Worm (Caenorhabditis elegans): ENCODE data around the gene C04E6.12.

Gene C04E6.12

DNA sequence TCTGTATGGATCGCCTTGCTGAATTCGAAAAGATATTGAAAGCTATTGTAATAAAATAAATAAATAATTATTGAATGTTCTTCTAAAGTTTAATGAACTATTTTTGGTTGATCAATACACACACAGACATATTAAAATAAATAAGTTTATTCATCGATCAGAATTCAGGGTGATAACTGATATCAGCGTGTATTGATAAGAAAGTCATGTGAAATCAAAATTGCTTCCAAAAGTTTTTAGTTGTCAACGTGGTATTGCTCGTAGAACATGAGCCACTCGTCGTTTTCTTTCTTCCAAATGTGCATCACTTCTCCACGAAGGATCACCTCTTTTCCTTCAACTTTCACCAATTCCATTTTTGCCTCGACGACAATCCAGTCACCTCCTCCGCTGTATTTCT lies 37.4 kb downstream of the C04E6.12 start:
- TF ChIP-seq bed-3 (GFP tag; optimal IDR thresholded peaks at IDR 0.05) (no peak), mab-5 (tag; optimal IDR thresholded peaks at IDR 0.05) (no peak), lsy-2 (tag; optimal IDR thresholded peaks at IDR 0.05) (no peak), flh-1 (GFP tag; optimal IDR thresholded peaks at IDR 0.05) (no peak), mep-1 (tag; optimal IDR thresholded peaks at IDR 0.05) (no peak), ces-1 (GFP tag; optimal IDR thresholded peaks at IDR 0.05) (no peak), lin-32 (GFP tag; optimal IDR thresholded peaks at IDR 0.05) (no peak), tbx-8 (GFP tag; optimal IDR thresholded peaks at IDR 0.05) (no peak), cnd-1 (tag; optimal IDR thresholded peaks at IDR 0.05) (no peak), ham-2 (GFP tag; optimal IDR thresholded peaks at IDR 0.05) (no peak), mls-2 (tag; optimal IDR thresholded peaks at IDR 0.05) (no peak), sem-2 (GFP tag; optimal IDR thresholded peaks at IDR 0.05) (no peak)

DNA sequence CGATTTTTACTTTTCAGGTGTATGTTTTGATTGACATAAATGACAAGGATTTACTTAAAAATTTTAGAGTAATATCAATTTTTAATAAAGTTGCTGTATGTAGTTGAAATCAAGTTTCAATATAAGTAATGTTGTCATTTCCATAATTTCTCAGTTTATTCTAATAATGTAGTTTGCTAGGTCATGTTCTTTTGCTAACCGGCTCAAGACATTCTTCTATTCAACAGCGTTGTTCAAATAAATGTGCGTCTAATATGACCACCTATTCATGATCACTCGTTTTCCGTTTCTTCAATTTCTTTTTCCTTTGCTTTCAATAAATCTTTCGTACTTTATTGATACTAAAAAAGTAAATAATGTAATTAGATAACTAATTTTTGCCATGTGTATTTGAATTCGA lies 39.7 kb downstream of the C04E6.12 start, which contains the start of gene C02G6.3:
Gene C02G6.3, plus strand, starts transcription at position 301 of the 400 bp plus-strand sequence.
- no peak for TF ChIP-seq elt-1 (tag; optimal IDR thresholded peaks at IDR 0.05; ENCODE audit: borderline replicate concordance, insufficient read depth)
- TF ChIP-seq unc-39 (tag; optimal IDR thresholded peaks at IDR 0.05): no peak
- no peak for TF ChIP-seq tbx-8 (GFP tag; optimal IDR thresholded peaks at IDR 0.05)
- no peak for TF ChIP-seq elt-3 (tag; optimal IDR thresholded peaks at IDR 0.05)
- TF ChIP-seq cnd-1 (tag; optimal IDR thresholded peaks at IDR 0.05): no peak
- TF ChIP-seq mep-1 (tag; optimal IDR thresholded peaks at IDR 0.05): no peak
- no peak for TF ChIP-seq ham-2 (GFP tag; optimal IDR thresholded peaks at IDR 0.05)
- TF ChIP-seq unc-62 (GFP tag; optimal IDR thresholded peaks at IDR 0.05): no peak
- no peak for TF ChIP-seq ceh-43 (GFP tag; optimal IDR thresholded peaks at IDR 0.05)
- no peak for TF ChIP-seq nhr-12 (tag; optimal IDR thresholded peaks at IDR 0.05)
- no peak for TF ChIP-seq lsy-2 (tag; optimal IDR thresholded peaks at IDR 0.05)
- TF ChIP-seq unc-120 (tag; optimal IDR thresholded peaks at IDR 0.05; ENCODE audit: poor library complexity, severe bottlenecking): no peak
- TF ChIP-seq nhr-237 (tag; optimal IDR thresholded peaks at IDR 0.05): no peak
- no peak for TF ChIP-seq nhr-76 (tag; optimal IDR thresholded peaks at IDR 0.05)
- no peak for TF ChIP-seq mab-5 (tag; optimal IDR thresholded peaks at IDR 0.05)
- no peak for TF ChIP-seq ces-1 (GFP tag; optimal IDR thresholded peaks at IDR 0.05)
- TF ChIP-seq sem-2 (GFP tag; optimal IDR thresholded peaks at IDR 0.05): no peak
- no peak for TF ChIP-seq bed-3 (GFP tag; optimal IDR thresholded peaks at IDR 0.05)
- no peak for TF ChIP-seq pha-4 (tag; optimal IDR thresholded peaks at IDR 0.05)
- TF ChIP-seq drap-1 (GFP tag; optimal IDR thresholded peaks at IDR 0.05): no peak

DNA sequence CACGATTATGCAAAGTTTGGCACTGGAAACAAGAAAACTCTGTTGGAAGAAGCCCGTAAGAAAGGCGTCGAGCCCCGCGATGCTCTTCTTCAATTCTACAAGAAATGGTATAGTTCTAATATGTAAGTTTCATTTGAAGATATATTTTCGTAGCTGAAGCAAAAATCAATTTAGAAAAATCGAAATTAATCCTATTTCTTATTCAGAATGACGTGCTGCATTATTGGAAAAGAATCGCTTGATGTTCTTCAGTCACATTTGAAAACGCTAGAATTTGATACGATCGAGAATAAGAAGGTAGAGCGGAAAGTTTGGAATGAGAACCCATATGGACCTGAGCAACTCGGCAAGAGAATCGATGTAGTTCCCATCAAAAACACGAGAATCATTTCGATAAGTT lies 42.8 kb downstream of the C04E6.12 start:
- TF ChIP-seq ces-1 (GFP tag; optimal IDR thresholded peaks at IDR 0.05) (no peak), unc-62 (GFP tag; optimal IDR thresholded peaks at IDR 0.05) (no peak)

DNA sequence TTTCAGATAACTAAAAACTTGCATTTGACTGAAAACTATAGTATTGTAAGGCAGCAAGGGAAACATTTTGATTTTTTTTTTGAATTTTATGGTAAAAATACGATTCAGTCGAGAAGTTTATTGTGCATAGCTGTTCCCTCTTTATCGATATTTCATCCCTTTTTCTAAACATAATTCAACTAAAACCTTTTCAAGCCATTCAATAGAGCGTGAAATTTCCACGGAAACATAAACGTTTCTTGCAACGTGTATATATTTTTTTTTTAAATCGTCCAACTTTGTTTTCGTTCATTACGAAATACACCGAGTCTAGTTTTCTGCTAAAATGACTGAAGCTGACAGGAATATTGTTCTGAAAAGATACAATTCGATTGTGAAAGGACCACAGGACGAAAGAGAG lies 48.0 kb downstream of the C04E6.12 start, which contains the start of gene C02G6.2:
Gene C02G6.2, plus strand, starts transcription at position 301 of the 400 bp plus-strand sequence.
- TF ChIP-seq zip-8 (tag; optimal IDR thresholded peaks at IDR 0.05) (no peak), ceh-43 (GFP tag; optimal IDR thresholded peaks at IDR 0.05) (no peak), mab-5 (tag; optimal IDR thresholded peaks at IDR 0.05) (no peak), unc-120 (tag; optimal IDR thresholded peaks at IDR 0.05; ENCODE audit: poor library complexity, severe bottlenecking) (no peak), lin-13 (tag; optimal IDR thresholded peaks at IDR 0.05) (no peak), tbx-8 (GFP tag; optimal IDR thresholded peaks at IDR 0.05) (no peak)

DNA sequence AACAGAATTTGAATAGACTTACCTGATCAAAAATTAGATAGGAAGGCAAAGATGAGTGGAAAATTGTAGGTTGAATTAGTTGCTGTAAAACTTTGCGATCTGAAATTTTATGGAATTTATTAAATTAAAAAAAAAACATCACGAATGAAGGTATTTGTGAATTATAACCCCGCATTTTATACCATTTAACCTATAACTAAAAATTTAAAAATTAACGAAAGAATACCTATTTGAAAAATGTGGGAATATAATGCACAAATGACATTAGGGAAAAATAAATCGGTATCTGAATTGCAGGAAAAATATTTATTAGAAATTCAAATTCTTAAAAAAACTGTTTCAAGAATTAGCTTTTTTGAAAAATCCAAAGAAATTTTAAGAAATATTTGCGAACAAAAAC lies 50.6 kb downstream of the C04E6.12 start, which contains the start of gene F26F12.4:
Gene F26F12.4, minus strand, starts transcription at position 101 of the 400 bp plus-strand sequence.
- TF ChIP-seq lin-13 (tag; optimal IDR thresholded peaks at IDR 0.05) (no peak), ztf-11 (tag; optimal IDR thresholded peaks at IDR 0.05) (no peak), ceh-83 (GFP tag; optimal IDR thresholded peaks at IDR 0.05) (no peak), lin-32 (GFP tag; optimal IDR thresholded peaks at IDR 0.05) (no peak), cnd-1 (tag; optimal IDR thresholded peaks at IDR 0.05) (no peak), elt-1 (tag; optimal IDR thresholded peaks at IDR 0.05; ENCODE audit: borderline replicate concordance, insufficient read depth) (no peak), tbx-8 (GFP tag; optimal IDR thresholded peaks at IDR 0.05) (no peak), ham-2 (GFP tag; optimal IDR thresholded peaks at IDR 0.05) (no peak), ceh-43 (GFP tag; optimal IDR thresholded peaks at IDR 0.05) (no peak), mep-1 (tag; optimal IDR thresholded peaks at IDR 0.05) (no peak), nhr-2 (tag; optimal IDR thresholded peaks at IDR 0.05) (no peak), nhr-76 (tag; optimal IDR thresholded peaks at IDR 0.05) (no peak), sptf-1 (tag; optimal IDR thresholded peaks at IDR 0.05) (no peak)
